Worm (Caenorhabditis elegans): ENCODE data around the gene elf-1.

Gene elf-1

ce11 chrIII:750028-750427, 61.1 kb downstream of the elf-1 start:
- no peak for TF ChIP-seq cog-1 (tag; optimal IDR thresholded peaks at IDR 0.05)
- no peak for TF ChIP-seq tab-1 (GFP tag; IDR thresholded peaks at IDR 0.05)
- no peak for TF ChIP-seq ref-1 (GFP tag; conservative IDR thresholded peaks at IDR 0.05)
- TF ChIP-seq T22C8.4 (GFP tag; IDR thresholded peaks at IDR 0.05) = no peak
- no peak for TF ChIP-seq med-1 (GFP tag; optimal IDR thresholded peaks at IDR 0.05; ENCODE audit: insufficient read depth)
- TF ChIP-seq klf-2 (GFP tag; conservative IDR thresholded peaks at IDR 0.05) = no peak
- no peak for TF ChIP-seq flt-1 (GFP tag; IDR thresholded peaks at IDR 0.05)
- no peak for TF ChIP-seq ztf-29 (GFP tag; IDR thresholded peaks at IDR 0.05)
- no peak for TF ChIP-seq ztf-23 (GFP tag; IDR thresholded peaks at IDR 0.05)

ce11 chrIII:752326-752725, 63.4 kb downstream of the elf-1 start, which contains the start of gene pat-12:
pat-12 (minus strand) TSS chrIII:752426.
- no peak for TF ChIP-seq ref-1 (GFP tag; conservative IDR thresholded peaks at IDR 0.05)
- TF ChIP-seq med-1 (GFP tag; optimal IDR thresholded peaks at IDR 0.05; ENCODE audit: insufficient read depth) = no peak
- TF ChIP-seq ztf-29 (GFP tag; IDR thresholded peaks at IDR 0.05) = no peak
- no peak for TF ChIP-seq cog-1 (tag; optimal IDR thresholded peaks at IDR 0.05)
- TF ChIP-seq flt-1 (GFP tag; IDR thresholded peaks at IDR 0.05) = no peak
- no peak for TF ChIP-seq ztf-23 (GFP tag; IDR thresholded peaks at IDR 0.05)
- TF ChIP-seq klf-2 (GFP tag; conservative IDR thresholded peaks at IDR 0.05) = no peak
- no peak for TF ChIP-seq tab-1 (GFP tag; IDR thresholded peaks at IDR 0.05)
- no peak for TF ChIP-seq T22C8.4 (GFP tag; IDR thresholded peaks at IDR 0.05)

- TF ChIP-seq ztf-29 (GFP tag; IDR thresholded peaks at IDR 0.05) (no peak), T22C8.4 (GFP tag; IDR thresholded peaks at IDR 0.05) (no peak), klf-2 (GFP tag; conservative IDR thresholded peaks at IDR 0.05) (no peak), ztf-23 (GFP tag; IDR thresholded peaks at IDR 0.05) (no peak), cog-1 (tag; optimal IDR thresholded peaks at IDR 0.05) (no peak), med-1 (GFP tag; optimal IDR thresholded peaks at IDR 0.05; ENCODE audit: insufficient read depth) (no peak), ref-1 (GFP tag; conservative IDR thresholded peaks at IDR 0.05) (no peak), flt-1 (GFP tag; IDR thresholded peaks at IDR 0.05) (no peak), tab-1 (GFP tag; IDR thresholded peaks at IDR 0.05) (no peak)
These were observed 65.4 kb downstream of the elf-1 start for ce11 chrIII:754371-754770.

ce11 chrIII:757981-758380, 69.0 kb downstream of the elf-1 start, which contains the start of gene T17H7.7:
T17H7.7 (minus strand) TSS chrIII:758081.
- no peak for TF ChIP-seq med-1 (GFP tag; optimal IDR thresholded peaks at IDR 0.05; ENCODE audit: insufficient read depth)
- TF ChIP-seq ztf-23 (GFP tag; IDR thresholded peaks at IDR 0.05) = no peak
- no peak for TF ChIP-seq flt-1 (GFP tag; IDR thresholded peaks at IDR 0.05)

- TF ChIP-seq ztf-29 (GFP tag; IDR thresholded peaks at IDR 0.05) = no peak
- no peak for TF ChIP-seq cog-1 (tag; optimal IDR thresholded peaks at IDR 0.05)
- no peak for TF ChIP-seq tab-1 (GFP tag; IDR thresholded peaks at IDR 0.05)
- TF ChIP-seq med-1 (GFP tag; optimal IDR thresholded peaks at IDR 0.05; ENCODE audit: insufficient read depth) = no peak
- no peak for TF ChIP-seq klf-2 (GFP tag; conservative IDR thresholded peaks at IDR 0.05)
- TF ChIP-seq ztf-23 (GFP tag; IDR thresholded peaks at IDR 0.05) = no peak
- no peak for TF ChIP-seq T22C8.4 (GFP tag; IDR thresholded peaks at IDR 0.05)
- no peak for TF ChIP-seq ref-1 (GFP tag; conservative IDR thresholded peaks at IDR 0.05)
- TF ChIP-seq flt-1 (GFP tag; IDR thresholded peaks at IDR 0.05) = no peak
These were observed 70.7 kb downstream of the elf-1 start for ce11 chrIII:759675-760074.

- TF ChIP-seq cog-1 (tag; optimal IDR thresholded peaks at IDR 0.05) = no peak
- TF ChIP-seq ztf-23 (GFP tag; IDR thresholded peaks at IDR 0.05) = no peak
These were observed 72.5 kb downstream of the elf-1 start, which contains the start of gene nlp-52 for ce11 chrIII:761476-761875. nlp-52 (plus strand) TSS chrIII:761776.

- TF ChIP-seq med-1 (GFP tag; optimal IDR thresholded peaks at IDR 0.05; ENCODE audit: insufficient read depth) = no peak
- TF ChIP-seq T22C8.4 (GFP tag; IDR thresholded peaks at IDR 0.05) = no peak
- no peak for TF ChIP-seq ztf-29 (GFP tag; IDR thresholded peaks at IDR 0.05)
These were observed 73.5 kb downstream of the elf-1 start for ce11 chrIII:762508-762907.

ce11 chrIII:764404-764803, 75.4 kb downstream of the elf-1 start:
- TF ChIP-seq ztf-23 (GFP tag; IDR thresholded peaks at IDR 0.05) (no peak), flt-1 (GFP tag; IDR thresholded peaks at IDR 0.05) (no peak), cog-1 (tag; optimal IDR thresholded peaks at IDR 0.05) (no peak), T22C8.4 (GFP tag; IDR thresholded peaks at IDR 0.05) (no peak), ref-1 (GFP tag; conservative IDR thresholded peaks at IDR 0.05) (no peak)

ce11 chrIII:764884-765283, 75.9 kb downstream of the elf-1 start, which contains the start of gene ptl-1:
ptl-1 (plus strand) TSS chrIII:765184.
- TF ChIP-seq med-1 (GFP tag; optimal IDR thresholded peaks at IDR 0.05; ENCODE audit: insufficient read depth) (no peak), ztf-23 (GFP tag; IDR thresholded peaks at IDR 0.05) (no peak), flt-1 (GFP tag; IDR thresholded peaks at IDR 0.05) (no peak), klf-2 (GFP tag; conservative IDR thresholded peaks at IDR 0.05) (no peak), cog-1 (tag; optimal IDR thresholded peaks at IDR 0.05) (no peak), ref-1 (GFP tag; conservative IDR thresholded peaks at IDR 0.05) (no peak), ztf-29 (GFP tag; IDR thresholded peaks at IDR 0.05) (no peak), tab-1 (GFP tag; IDR thresholded peaks at IDR 0.05) (no peak), T22C8.4 (GFP tag; IDR thresholded peaks at IDR 0.05) (no peak)
